Fruit fly (Drosophila melanogaster): ENCODE data around the gene Sam-S.

DNA sequence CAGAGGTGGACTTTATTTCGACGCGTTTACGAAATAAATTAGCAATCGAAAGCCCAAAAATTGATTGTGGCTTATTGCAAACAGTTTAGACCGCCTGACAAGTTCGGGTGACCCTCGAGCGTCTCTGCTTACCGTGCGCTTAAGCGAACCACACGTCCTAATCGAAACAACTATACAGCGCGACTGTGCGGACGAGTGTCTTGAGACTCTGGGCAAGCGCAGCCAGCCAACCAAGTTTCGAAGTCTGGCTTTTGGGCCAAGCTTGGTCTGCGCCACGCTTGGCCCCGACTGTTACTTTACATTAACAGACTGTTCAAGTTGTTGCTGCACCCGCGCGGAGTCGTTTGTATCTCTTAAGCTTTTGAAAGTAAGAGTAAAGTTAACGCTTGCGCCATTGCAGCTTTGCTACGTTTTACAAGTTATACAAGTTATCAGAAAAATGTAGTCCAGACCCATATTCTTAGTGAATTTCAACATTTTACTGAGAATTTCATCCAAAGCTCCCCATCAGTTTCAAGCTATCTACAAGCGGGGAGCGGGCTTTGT lies 47.6 kb upstream of the Sam-S start:
- TF ChIP-seq CG4496 (GFP tag; IDR thresholded peaks at IDR 0.05) (peak; percentile 33; the same call in 1 of the 3 replicates), CG34367 (tag; optimal IDR thresholded peaks at IDR 0.05) (no peak), EcR (GFP tag; optimal IDR thresholded peaks at IDR 0.05) (no peak), CG12605 (GFP tag; IDR thresholded peaks at IDR 0.05) (no peak), CG17806 (tag; optimal IDR thresholded peaks at IDR 0.05) (no peak)

All from whole organism, pupa.